Fruit fly (Drosophila melanogaster): Measurements from ENCODE around the gene awd.

awd gene

DNA sequence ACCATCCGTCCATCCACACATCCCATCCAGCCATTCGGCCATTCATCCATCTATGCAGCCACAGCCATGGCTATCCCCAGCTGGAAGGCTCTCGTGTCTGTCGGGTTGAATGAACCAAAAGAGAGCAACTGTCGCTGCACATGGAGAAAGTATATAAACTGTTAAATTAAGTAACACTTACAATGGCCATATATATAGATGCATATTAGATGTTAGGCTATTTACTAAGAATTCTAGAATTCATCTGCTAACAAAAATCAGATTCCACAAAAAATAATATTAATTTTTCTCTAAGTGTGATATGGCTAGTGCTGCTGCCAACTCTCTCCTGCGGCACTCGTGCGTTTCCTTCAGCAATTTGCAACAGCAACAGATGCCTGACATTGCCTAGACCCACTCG is 45.7 kb downstream of the awd start:
- TF ChIP-seq CG34367 (tag; optimal IDR thresholded peaks at IDR 0.05) (peak; percentile 66), Ets98B (GFP tag; IDR thresholded peaks at IDR 0.05) (peak; percentile 76), CG9948 (tag; optimal IDR thresholded peaks at IDR 0.05) (peak; percentile 81), CG8301 (tag; optimal IDR thresholded peaks at IDR 0.05) (peak; percentile 91), CG13204 (GFP tag; optimal IDR thresholded peaks at IDR 0.05) (peak; percentile 8), Pif1A (GFP tag; optimal IDR thresholded peaks at IDR 0.05) (peak; percentile 72), CG17806 (tag; optimal IDR thresholded peaks at IDR 0.05) (peak; percentile 71), CG12605 (GFP tag; IDR thresholded peaks at IDR 0.05) (peak; percentile 78), rn (GFP tag; IDR thresholded peaks at IDR 0.05) (0 out of 2 replicates have a peak, but pooled peaks have one; percentile 32), D1 (tag; optimal IDR thresholded peaks at IDR 0.05) (no peak), fd96Ca (GFP tag; IDR thresholded peaks at IDR 0.05) (peak; percentile 72), CG32121 (GFP tag; IDR thresholded peaks at IDR 0.05) (0 out of 2 replicates have a peak, but pooled peaks have one; percentile 43), CG14655 (GFP tag; optimal IDR thresholded peaks at IDR 0.05) (peak; percentile 93), CG15710 (tag; optimal IDR thresholded peaks at IDR 0.05) (peak; percentile 64), EcR (GFP tag; optimal IDR thresholded peaks at IDR 0.05) (peak; percentile 92), CG4496 (GFP tag; IDR thresholded peaks at IDR 0.05) (peak; percentile 84), gl (tag; optimal IDR thresholded peaks at IDR 0.05) (peak; percentile 14), Snoo (tag; optimal IDR thresholded peaks at IDR 0.05) (no peak), Pif1B (GFP tag; optimal IDR thresholded peaks at IDR 0.05) (peak; percentile 73), CG8159 (tag; optimal IDR thresholded peaks at IDR 0.05) (peak; percentile 60), CG10348 (GFP tag; IDR thresholded peaks at IDR 0.05) (no peak)

DNA sequence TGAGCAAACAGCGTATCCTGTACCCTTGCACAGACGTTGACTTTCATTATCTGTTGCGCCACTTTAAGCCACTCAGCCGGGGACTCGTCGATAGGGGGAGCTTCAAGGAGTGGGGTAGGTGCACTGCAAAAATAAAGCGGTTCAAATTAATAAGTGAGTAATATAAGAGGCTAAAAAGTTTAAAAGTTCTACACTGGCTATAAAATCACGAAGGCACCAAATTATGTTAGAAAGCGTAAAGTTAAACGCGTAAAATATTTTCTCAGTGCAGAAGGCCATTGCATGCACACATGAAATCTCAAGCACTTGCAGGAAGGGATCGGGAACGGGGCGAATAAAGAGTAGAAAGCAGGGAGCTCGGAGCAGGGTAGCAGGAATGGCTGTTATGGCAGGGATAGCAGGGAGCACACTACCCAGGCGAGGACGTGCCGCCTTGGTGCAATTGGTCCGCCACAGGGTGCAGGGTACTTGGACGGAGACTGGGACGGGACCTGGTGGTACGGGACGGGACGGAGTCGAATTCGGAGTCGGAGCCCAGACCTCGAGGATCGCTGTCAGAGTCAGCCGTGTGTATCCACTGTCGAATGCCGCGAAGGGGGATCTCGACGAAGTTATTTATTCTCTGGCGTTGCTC is 47.6 kb downstream of the awd start:
- TF ChIP-seq Snoo (tag; optimal IDR thresholded peaks at IDR 0.05) = peak; percentile 91
- peak; percentile 80 for TF ChIP-seq D1 (tag; optimal IDR thresholded peaks at IDR 0.05)
- peak; percentile 81 for TF ChIP-seq Pif1B (GFP tag; optimal IDR thresholded peaks at IDR 0.05)
- no peak for TF ChIP-seq CG10348 (GFP tag; IDR thresholded peaks at IDR 0.05)
- peak; percentile 65 for TF ChIP-seq CG13204 (GFP tag; optimal IDR thresholded peaks at IDR 0.05)
- TF ChIP-seq CG15710 (tag; optimal IDR thresholded peaks at IDR 0.05) = peak; percentile 90
- TF ChIP-seq CG4496 (GFP tag; IDR thresholded peaks at IDR 0.05) = peak; percentile 52; the same call in 1 of the 3 replicates
- TF ChIP-seq CG32121 (GFP tag; IDR thresholded peaks at IDR 0.05) = no peak
- peak; percentile 89 for TF ChIP-seq gl (tag; optimal IDR thresholded peaks at IDR 0.05)
- TF ChIP-seq CG8301 (tag; optimal IDR thresholded peaks at IDR 0.05) = peak; percentile 50
- peak; percentile 65 for TF ChIP-seq CG12605 (GFP tag; IDR thresholded peaks at IDR 0.05)
- no peak for TF ChIP-seq rn (GFP tag; IDR thresholded peaks at IDR 0.05)
- TF ChIP-seq CG17806 (tag; optimal IDR thresholded peaks at IDR 0.05) = peak; percentile 94
- peak; percentile 29 for TF ChIP-seq EcR (GFP tag; optimal IDR thresholded peaks at IDR 0.05)
- peak; percentile 78 for TF ChIP-seq CG14655 (GFP tag; optimal IDR thresholded peaks at IDR 0.05)
- peak; percentile 91 for TF ChIP-seq CG9948 (tag; optimal IDR thresholded peaks at IDR 0.05)
- peak; percentile 90 for TF ChIP-seq CG34367 (tag; optimal IDR thresholded peaks at IDR 0.05)
- peak; percentile 85 for TF ChIP-seq Pif1A (GFP tag; optimal IDR thresholded peaks at IDR 0.05)
- TF ChIP-seq CG8159 (tag; optimal IDR thresholded peaks at IDR 0.05) = peak; percentile 95
- 0 out of 2 replicates have a peak, but pooled peaks have one; percentile 20 for TF ChIP-seq Ets98B (GFP tag; IDR thresholded peaks at IDR 0.05)
- TF ChIP-seq fd96Ca (GFP tag; IDR thresholded peaks at IDR 0.05) = peak; percentile 68; the same call in 2 of the 3 replicates

DNA sequence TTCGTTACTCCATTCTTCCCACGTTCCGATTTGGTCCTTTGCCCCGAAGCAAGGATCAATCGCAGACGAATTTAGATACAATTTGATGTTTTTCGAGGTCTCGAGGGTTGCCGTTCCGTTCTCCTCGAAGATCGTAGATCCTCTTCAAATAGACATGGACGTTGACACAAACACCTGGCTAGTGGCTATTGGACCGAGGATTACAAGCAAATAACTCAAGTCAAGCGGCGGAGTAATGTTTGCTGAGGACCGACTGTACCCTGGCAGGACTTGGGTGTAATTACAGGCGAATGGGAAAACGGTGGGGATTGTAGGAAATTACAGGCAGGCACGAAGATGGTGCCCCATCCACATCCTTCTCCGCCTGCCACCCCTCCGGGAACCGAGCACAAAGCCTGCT is 48.3 kb downstream of the awd start:
- TF ChIP-seq CG17806 (tag; optimal IDR thresholded peaks at IDR 0.05) (no peak), rn (GFP tag; IDR thresholded peaks at IDR 0.05) (no peak), CG4496 (GFP tag; IDR thresholded peaks at IDR 0.05) (no peak), Ets98B (GFP tag; IDR thresholded peaks at IDR 0.05) (no peak)

DNA sequence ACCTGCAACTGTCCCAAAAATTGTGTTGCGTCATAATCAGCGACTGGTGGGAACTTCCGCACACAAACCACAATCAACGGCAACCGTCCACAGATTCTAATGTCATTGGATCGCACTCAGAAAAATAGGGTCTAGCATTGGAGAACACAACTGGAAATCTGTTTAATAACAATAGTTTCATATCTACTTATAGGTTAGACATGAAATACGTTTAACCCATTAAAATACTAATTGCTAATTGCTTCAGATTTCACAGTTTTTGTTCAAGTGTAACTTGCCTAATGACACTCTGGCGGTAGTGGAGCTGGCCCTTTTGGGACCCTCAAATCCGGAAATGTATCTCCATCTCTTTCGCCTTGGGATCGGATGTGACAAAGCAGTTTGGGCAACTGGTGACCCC is 49.2 kb downstream of the awd start:
- TF ChIP-seq CG14655 (GFP tag; optimal IDR thresholded peaks at IDR 0.05) (peak; percentile 27), CG10348 (GFP tag; IDR thresholded peaks at IDR 0.05) (no peak)

Measured in whole organism, pupa.